Fruit fly (Drosophila melanogaster) whole organism, embryonic: ENCODE measurements around the gene CG13465.

Experiments
- B-H2 ChIP-seq: fragments of 200-800 bp; sonication (Bioruptor generic); optimal IDR thresholded peaks from 2 replicates; lab custom pipeline; 2018; ENCODE audit warnings: missing biosample characterization, mild to moderate bottlenecking, missing genetic modification characterization
- CG10274 ChIP-seq: fragments of 200-800 bp; sonication (Bioruptor generic); optimal IDR thresholded peaks from 3 replicates; lab custom pipeline; 2017; ENCODE audit warnings: missing biosample characterization, mild to moderate bottlenecking, missing genetic modification characterization
- CG14014 ChIP-seq: fragments of 200-800 bp; sonication (Bioruptor generic); IDR thresholded peaks from 2 replicates; pipeline ENCODE4 v1.3.6; 2022; ENCODE audit warnings: missing biosample characterization, missing genetic modification characterization
- CG14050 ChIP-seq: fragments of 200-800 bp; sonication (Bioruptor generic); IDR thresholded peaks from 3 replicates; pipeline ENCODE4 v1.3.6; 2022; ENCODE audit warnings: missing biosample characterization, missing genetic modification characterization
- CG14860 ChIP-seq: fragments of 200-800 bp; sonication (Bioruptor generic); IDR thresholded peaks from 3 replicates; pipeline ENCODE4 v1.3.6; 2022; ENCODE audit warnings: missing biosample characterization, missing genetic modification characterization; ENCODE audit not compliant: partially characterized antibody
- CG15269 ChIP-seq: fragments of 200-800 bp; sonication (Bioruptor generic); optimal IDR thresholded peaks from 2 replicates; lab custom pipeline; 2018; ENCODE audit warnings: missing biosample characterization, mild to moderate bottlenecking, missing genetic modification characterization, moderate library complexity
- CG17568 ChIP-seq: fragments of 200-800 bp; sonication (Bioruptor generic); optimal IDR thresholded peaks from 2 replicates; lab custom pipeline; 2018; ENCODE audit warnings: missing biosample characterization, mild to moderate bottlenecking, missing genetic modification characterization, moderate library complexity
- CG17829 ChIP-seq: fragments of 200-800 bp; optimal IDR thresholded peaks from 2 replicates; lab custom pipeline; 2019; ENCODE audit warnings: missing biosample characterization, mild to moderate bottlenecking, missing genetic modification characterization, moderate library complexity
- CG2202 ChIP-seq: fragments of 200-800 bp; sonication (Bioruptor generic); optimal IDR thresholded peaks from 2 replicates; lab custom pipeline; 2018; ENCODE audit warnings: missing biosample characterization, mild to moderate bottlenecking, missing genetic modification characterization
- CG2712 ChIP-seq: fragments of 200-800 bp; optimal IDR thresholded peaks from 3 replicates; lab custom pipeline; 2019; ENCODE audit warnings: missing biosample characterization, mild to moderate bottlenecking, missing genetic modification characterization, moderate library complexity
- CG2889 ChIP-seq: fragments of 200-800 bp; sonication (Bioruptor generic); IDR thresholded peaks from 3 replicates; pipeline ENCODE4 v1.3.6; 2022; ENCODE audit warnings: missing biosample characterization, missing genetic modification characterization
- CG3065 ChIP-seq: fragments of 200-800 bp; sonication (Bioruptor generic); optimal IDR thresholded peaks from 2 replicates; lab custom pipeline; 2016; ENCODE audit warnings: missing biosample characterization, missing genetic modification characterization
- CG7839 ChIP-seq: fragments of 200-800 bp; sonication (Bioruptor generic); optimal IDR thresholded peaks from 3 replicates; lab custom pipeline; 2018; ENCODE audit warnings: missing biosample characterization, mild to moderate bottlenecking, missing genetic modification characterization, moderate library complexity
- CG7928 ChIP-seq: fragments of 200-800 bp; sonication (Bioruptor generic); optimal IDR thresholded peaks from 2 replicates; lab custom pipeline; 2017; ENCODE audit warnings: missing biosample characterization, mild to moderate bottlenecking, missing genetic modification characterization
- CG7987 ChIP-seq: fragments of 200-800 bp; sonication (Bioruptor generic); optimal IDR thresholded peaks from 2 replicates; lab custom pipeline; 2018; ENCODE audit warnings: missing biosample characterization, mild to moderate bottlenecking, missing genetic modification characterization, moderate library complexity
- CG8388 ChIP-seq: fragments of 200-800 bp; sonication (Bioruptor generic); optimal IDR thresholded peaks from 2 replicates; lab custom pipeline; 2019; ENCODE audit warnings: missing biosample characterization, mild to moderate bottlenecking, missing genetic modification characterization, moderate library complexity
- CG9876 ChIP-seq: fragments of 200-800 bp; sonication (Bioruptor generic); optimal IDR thresholded peaks from 2 replicates; lab custom pipeline; 2016; ENCODE audit warnings: missing biosample characterization, missing genetic modification characterization
- Dbx ChIP-seq: fragments of 200-800 bp; sonication (Bioruptor generic); IDR thresholded peaks from 3 replicates; pipeline ENCODE4 v1.3.6; 2022; ENCODE audit warnings: missing biosample characterization, missing genetic modification characterization
- Dfd ChIP-seq, 2 experiments: fragments of >200 bp; optimal IDR thresholded peaks; 2 replicates each; lab custom pipeline; 2017; ENCODE audit warnings: missing biosample characterization in 2 of 2, missing genetic modification characterization in 2 of 2
- Elba2 ChIP-seq: fragments of 200-800 bp; sonication (Bioruptor generic); optimal IDR thresholded peaks from 3 replicates; lab custom pipeline; 2016; ENCODE audit warnings: missing biosample characterization, missing genetic modification characterization
- Hr78 ChIP-seq, 2 experiments: fragments of 200-800 bp in 1 of 2; fragments of >200 bp in 1 of 2; sonication (Bioruptor generic) in 1 of 2; optimal IDR thresholded peaks; 2 replicates each; lab custom pipeline; 2017 to 2019; ENCODE audit warnings: missing biosample characterization in 2 of 2, missing genetic modification characterization in 2 of 2, mild to moderate bottlenecking in 1 of 2, moderate library complexity in 1 of 2
- Med ChIP-seq: fragments of 200-800 bp; sonication (Bioruptor generic); peaks from one replicate; lab custom pipeline; 2016; ENCODE audit warnings: missing biosample characterization, missing genetic modification characterization, mild to moderate bottlenecking, inconsistent platforms, moderate library complexity
- Sox102F ChIP-seq: fragments of 200-800 bp; sonication (Bioruptor generic); optimal IDR thresholded peaks from 2 replicates; lab custom pipeline; 2018; ENCODE audit warnings: missing biosample characterization, mild to moderate bottlenecking, missing genetic modification characterization, moderate library complexity
- Trl ChIP-seq, 3 experiments: fragments of >200 bp in 2 of 3; fragments of 200-800 bp in 1 of 3; sonication (Bioruptor generic) in 1 of 3; optimal IDR thresholded peaks; 2 replicates in 1 of 3; 3 replicates in 2 of 3; lab custom pipeline; 2016 to 2017; ENCODE audit warnings: missing biosample characterization in 1 of 3, missing genetic modification characterization in 1 of 3
- Xrp1 ChIP-seq: fragments of 200-800 bp; sonication (Bioruptor generic); IDR thresholded peaks from 2 replicates; pipeline ENCODE4 v1.3.6; 2022; ENCODE audit warnings: missing biosample characterization, missing genetic modification characterization
- aop ChIP-seq: fragments of 200-800 bp; sonication (Bioruptor generic); IDR thresholded peaks from 2 replicates; pipeline ENCODE4 v1.3.6; 2022; ENCODE audit warnings: missing biosample characterization, missing genetic modification characterization
- ap ChIP-seq: fragments of 200-800 bp; sonication (Bioruptor generic); IDR thresholded peaks from 2 replicates; pipeline ENCODE4 v1.3.6; 2022; ENCODE audit warnings: missing biosample characterization, missing genetic modification characterization
- chinmo ChIP-seq: fragments of 200-800 bp; sonication (Bioruptor generic); IDR thresholded peaks from 4 replicates; pipeline ENCODE4 v1.3.6; 2022; ENCODE audit warnings: missing biosample characterization, missing genetic modification characterization; ENCODE audit not compliant: partially characterized antibody
- croc ChIP-seq: fragments of 200-800 bp; sonication (Bioruptor generic); conservative IDR thresholded peaks from 3 replicates; pipeline ENCODE4 v1.3.6; 2022; ENCODE audit warnings: missing biosample characterization, missing genetic modification characterization
- cwo ChIP-seq: fragments of 200-800 bp; sonication (Bioruptor generic); optimal IDR thresholded peaks from 3 replicates; lab custom pipeline; 2017; ENCODE audit warnings: missing biosample characterization, missing genetic modification characterization, mild to moderate bottlenecking, moderate library complexity, missing genetic modification reagents
- dmrt99B ChIP-seq: fragments of 200-800 bp; sonication (Bioruptor generic); optimal IDR thresholded peaks from 2 replicates; lab custom pipeline; 2018; ENCODE audit warnings: missing biosample characterization, mild to moderate bottlenecking, missing genetic modification characterization, moderate library complexity
- dysf ChIP-seq: fragments of 200-800 bp; sonication (Bioruptor generic); IDR thresholded peaks from 3 replicates; pipeline ENCODE4 v1.3.6; 2022; ENCODE audit warnings: missing biosample characterization, missing genetic modification characterization
- eyg ChIP-seq: fragments of 200-800 bp; sonication (Bioruptor generic); optimal IDR thresholded peaks from 3 replicates; lab custom pipeline; 2016; ENCODE audit warnings: missing biosample characterization, missing genetic modification characterization
- grau ChIP-seq: fragments of 200-800 bp; optimal IDR thresholded peaks from 3 replicates; lab custom pipeline; 2019; ENCODE audit warnings: missing biosample characterization, mild to moderate bottlenecking, missing genetic modification characterization, moderate library complexity
- hkb ChIP-seq, 2 experiments: fragments of 200-800 bp in 1 of 2; fragments of >200 bp in 1 of 2; sonication (Bioruptor generic) in 1 of 2; IDR thresholded peaks in 1 of 2; optimal IDR thresholded peaks in 1 of 2; 2 replicates each; pipeline versions ENCODE4 v1.3.6 to Lab custom; 2017 to 2022; ENCODE audit warnings: missing biosample characterization in 1 of 2, missing genetic modification characterization in 1 of 2
- kah ChIP-seq: fragments of 200-800 bp; sonication (Bioruptor generic); optimal IDR thresholded peaks from 2 replicates; lab custom pipeline; 2018; ENCODE audit warnings: missing biosample characterization, mild to moderate bottlenecking, missing genetic modification characterization
- kay ChIP-seq: fragments of 200-800 bp; sonication (Bioruptor generic); optimal IDR thresholded peaks from 2 replicates; lab custom pipeline; 2016; ENCODE audit warnings: missing biosample characterization, missing genetic modification characterization
- lilli ChIP-seq: fragments of 200-800 bp; sonication (Bioruptor generic); optimal IDR thresholded peaks from 3 replicates; lab custom pipeline; 2016; ENCODE audit warnings: missing biosample characterization, missing genetic modification characterization
- lola ChIP-seq, 3 experiments: fragments of >200 bp in 2 of 3; fragments of 200-800 bp in 1 of 3; sonication (Bioruptor generic) in 1 of 3; optimal IDR thresholded peaks; 2 replicates each; lab custom pipeline; 2017 to 2019; ENCODE audit warnings: missing biosample characterization in 3 of 3, missing genetic modification characterization in 3 of 3, mild to moderate bottlenecking in 1 of 3, moderate library complexity in 1 of 3
- mld ChIP-seq: fragments of 200-800 bp; sonication (Bioruptor generic); IDR thresholded peaks from 3 replicates; pipeline ENCODE4 v1.3.6; 2022; ENCODE audit warnings: missing biosample characterization, missing genetic modification characterization; ENCODE audit not compliant: partially characterized antibody
- phol ChIP-seq: fragments of 200-800 bp; sonication (Bioruptor generic); optimal IDR thresholded peaks from 3 replicates; lab custom pipeline; 2018; ENCODE audit warnings: missing biosample characterization, mild to moderate bottlenecking, missing genetic modification characterization, moderate library complexity
- sens ChIP-seq: fragments of 200-800 bp; sonication (Bioruptor generic); peaks from one replicate; lab custom pipeline; 2016; ENCODE audit warnings: missing biosample characterization, missing genetic modification characterization
- trem ChIP-seq: fragments of 200-800 bp; optimal IDR thresholded peaks from 3 replicates; lab custom pipeline; 2019; ENCODE audit warnings: missing biosample characterization, mild to moderate bottlenecking, missing genetic modification characterization, moderate library complexity
- unpg ChIP-seq: fragments of 200-800 bp; sonication (Bioruptor generic); optimal IDR thresholded peaks from 3 replicates; lab custom pipeline; 2018; ENCODE audit warnings: missing biosample characterization, mild to moderate bottlenecking, missing genetic modification characterization, moderate library complexity
- usp ChIP-seq: fragments of >200 bp; optimal IDR thresholded peaks from 2 replicates; lab custom pipeline; 2017; ENCODE audit warnings: missing biosample characterization, missing genetic modification characterization
- zfh2 ChIP-seq: fragments of 200-800 bp; sonication (Bioruptor generic); optimal IDR thresholded peaks from 2 replicates; lab custom pipeline; 2016; ENCODE audit warnings: missing biosample characterization, missing genetic modification characterization

Gene CG13465

dm6 chr3L:14986340-14986916 lies 42.3 kb upstream of the CG13465 start (continued):
- TF ChIP-seq CG7987 (GFP tag; lab: Kevin White, UChicago) (no peak), kay (GFP tag; lab: Kevin White, UChicago) (no peak), dmrt99B (peak; percentile 33), phol (tag; lab: Kevin White, UChicago) (peak; percentile 2), dysf (GFP tag; lab: Robert Waterston, UW) (peak; percentile 16; the same call in 1 of the 3 replicates), mld (no peak), CG7839 (tag; lab: Kevin White, UChicago) (peak; percentile 11), sens (GFP tag; lab: Kevin White, UChicago) (peak; percentile 29), CG17568 (GFP tag; lab: Kevin White, UChicago) (peak; percentile 14), Hr78 (GFP tag; optimal IDR thresholded peaks at IDR 0.05; lab: Kevin White, UChicago) (peak in 1 of 2 experiments; percentile 87), Med (GFP tag; lab: Kevin White, UChicago) (peak; percentile 2), grau (tag; lab: Kevin White, UChicago) (peak; percentile 77), CG17829 (tag; lab: Kevin White, UChicago) (peak; percentile 6), CG2712 (tag; lab: Kevin White, UChicago) (peak; percentile 2), aop (GFP tag; lab: Robert Waterston, UW) (no peak)

- TF ChIP-seq CG8388 (GFP tag; lab: Kevin White, UChicago) = no peak
- peak in 1 of 2 experiments; percentile 14 for TF ChIP-seq Hr78 (GFP tag; optimal IDR thresholded peaks at IDR 0.05; lab: Kevin White, UChicago)
- TF ChIP-seq lola (GFP tag; optimal IDR thresholded peaks at IDR 0.05; lab: Kevin White, UChicago) = peak in 1 of 3 experiments; percentile 3
- TF ChIP-seq Xrp1 = peak; percentile 7; the same call in 1 of the 2 replicates
- TF ChIP-seq B-H2 (GFP tag; lab: Kevin White, UChicago) = no peak
- TF ChIP-seq Med (GFP tag; lab: Kevin White, UChicago) = peak; percentile 27
- TF ChIP-seq Elba2 (GFP tag; lab: Kevin White, UChicago) = no peak
- TF ChIP-seq grau (tag; lab: Kevin White, UChicago) = no peak
- no peak for TF ChIP-seq CG14014
- TF ChIP-seq Dbx (GFP tag; lab: Robert Waterston, UW) = no peak
- no peak for TF ChIP-seq eyg
- TF ChIP-seq kah (GFP tag; lab: Kevin White, UChicago) = peak; percentile 25
- TF ChIP-seq CG2202 (tag; lab: Kevin White, UChicago) = no peak
- TF ChIP-seq croc (GFP tag; lab: Robert Waterston, UW) = no peak
- TF ChIP-seq CG3065 (GFP tag; lab: Kevin White, UChicago) = no peak
- no peak for TF ChIP-seq trem (tag; lab: Kevin White, UChicago)
- no peak for TF ChIP-seq Sox102F (GFP tag; lab: Kevin White, UChicago)
- TF ChIP-seq lilli (GFP tag; lab: Kevin White, UChicago) = no peak
- no peak for TF ChIP-seq CG10274 (GFP tag; lab: Kevin White, UChicago)
- no peak for TF ChIP-seq CG2889 (GFP tag; lab: Robert Waterston, UW)
- no peak for TF ChIP-seq CG14050 (GFP tag; lab: Robert Waterston, UW)
- TF ChIP-seq ap (GFP tag; lab: Robert Waterston, UW) = no peak
- TF ChIP-seq usp (GFP tag; lab: Kevin White, UChicago) = no peak
- TF ChIP-seq Trl (optimal IDR thresholded peaks at IDR 0.05; lab: Kevin White, UChicago) = peak in 1 of 2 experiments; percentile 24
- no peak for TF ChIP-seq Trl (GFP tag; optimal IDR thresholded peaks at IDR 0.05; lab: Kevin White, UChicago)
- no peak for TF ChIP-seq CG9876
- no peak for TF ChIP-seq CG7928
- TF ChIP-seq unpg (GFP tag; lab: Kevin White, UChicago) = no peak
- no peak for TF ChIP-seq zfh2
- TF ChIP-seq chinmo (GFP tag; lab: Robert Waterston, UW) = no peak
- TF ChIP-seq cwo (GFP tag; lab: Kevin White, UChicago) = no peak
- peak; percentile 13 for TF ChIP-seq CG2712 (tag; lab: Kevin White, UChicago)
- no peak for TF ChIP-seq CG14860 (GFP tag; lab: Robert Waterston, UW)
- TF ChIP-seq hkb (optimal IDR thresholded peaks at IDR 0.05; lab: Kevin White, UChicago) = no peak
- TF ChIP-seq hkb (GFP tag; IDR thresholded peaks at IDR 0.05; lab: Robert Waterston, UW) = no peak
- TF ChIP-seq CG15269 (tag; lab: Kevin White, UChicago) = no peak
- no peak for TF ChIP-seq Dfd (GFP tag; optimal IDR thresholded peaks at IDR 0.05; lab: Kevin White, UChicago)
These were observed 40.5 kb upstream of the CG13465 start, which contains the start of gene mnd for dm6 chr3L:14984521-14985150. Gene mnd (plus strand): TSS chr3L:14985100.
